Fruit fly (Drosophila melanogaster): Measurements from ENCODE around the gene CG17075.

Gene CG17075

DNA sequence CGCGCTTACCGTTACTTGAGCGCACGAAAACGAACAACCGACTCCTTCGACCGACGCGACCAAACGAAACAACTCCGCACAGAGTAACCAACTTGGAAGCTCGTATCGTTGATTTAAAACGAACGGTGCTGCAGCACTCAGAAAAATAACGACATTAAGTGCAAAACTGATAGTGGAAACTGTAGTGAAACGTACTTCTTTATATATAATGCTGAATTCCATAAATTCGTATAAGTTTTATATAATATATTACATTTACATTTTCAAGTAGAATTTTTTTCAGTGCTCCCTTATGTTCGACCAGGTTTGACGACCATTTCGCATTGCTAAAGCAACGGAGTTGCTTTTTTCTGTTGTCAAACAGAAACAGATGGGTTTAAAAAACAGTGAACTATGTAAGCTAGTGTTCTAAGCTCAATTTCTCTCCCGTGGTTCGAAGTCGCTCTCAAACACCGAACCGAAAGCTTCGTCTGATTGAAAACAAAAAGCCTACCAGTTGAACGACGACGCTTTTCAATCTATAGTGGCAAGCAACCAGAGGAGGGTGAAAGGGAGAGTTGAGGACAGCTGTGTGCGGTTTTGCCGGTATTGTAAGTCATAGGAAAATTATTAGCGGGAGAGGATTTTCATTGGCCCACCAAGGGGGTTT, at the start of gene CG17075 (continued):
- TF ChIP-seq fu2 (GFP tag; optimal IDR thresholded peaks at IDR 0.05) = peak; percentile 51
- peak; percentile 75 for TF ChIP-seq pnt (GFP tag; optimal IDR thresholded peaks at IDR 0.05)
- peak; percentile 65 for TF ChIP-seq CG16863 (GFP tag; optimal IDR thresholded peaks at IDR 0.05)
- TF ChIP-seq CG11723 (GFP tag; optimal IDR thresholded peaks at IDR 0.05) = peak; percentile 83
- TF ChIP-seq dan (GFP tag; IDR thresholded peaks at IDR 0.05) = no peak; the same call in 1 of the 2 replicates
- peak; percentile 32 for TF ChIP-seq CG12236 (GFP tag; optimal IDR thresholded peaks at IDR 0.05)
- TF ChIP-seq zen2 (GFP tag; IDR thresholded peaks at IDR 0.05; ENCODE audit: partially characterized antibody) = no peak
- peak; percentile 91 for TF ChIP-seq MBD-R2 (GFP tag; IDR thresholded peaks at IDR 0.05)
- TF ChIP-seq CG7987 (GFP tag; optimal IDR thresholded peaks at IDR 0.05) = peak; percentile 76
- no peak for TF ChIP-seq yki (optimal IDR thresholded peaks at IDR 0.05)
- peak; percentile 38 for TF ChIP-seq eyg (GFP tag; optimal IDR thresholded peaks at IDR 0.05)
- TF ChIP-seq unc-4 (GFP tag; IDR thresholded peaks at IDR 0.05; ENCODE audit: partially characterized antibody) = no peak
- TF ChIP-seq toy (GFP tag; IDR thresholded peaks at IDR 0.05) = peak; percentile 85
- peak in 1 of 2 experiments; percentile 93 for TF ChIP-seq Eip74EF (GFP tag; optimal IDR thresholded peaks at IDR 0.05)
- TF ChIP-seq peb (GFP tag; IDR thresholded peaks at IDR 0.05) = peak; percentile 80
- peak; percentile 72 for TF ChIP-seq CG1647 (GFP tag; optimal IDR thresholded peaks at IDR 0.05)
- TF ChIP-seq pb (GFP tag; optimal IDR thresholded peaks at IDR 0.05) = peak; percentile 42
- peak; percentile 91 for TF ChIP-seq CG1602 (GFP tag; optimal IDR thresholded peaks at IDR 0.05)
- TF ChIP-seq Oli (tag; optimal IDR thresholded peaks at IDR 0.05) = peak; percentile 94
- TF ChIP-seq CG1792 (GFP tag; optimal IDR thresholded peaks at IDR 0.05) = peak; percentile 66
- no peak for TF ChIP-seq gfzf (GFP tag; optimal IDR thresholded peaks at IDR 0.05)
- TF ChIP-seq GATAe (GFP tag; conservative IDR thresholded peaks at IDR 0.05) = no peak; the same call in 1 of the 2 replicates
- peak; percentile 84 for TF ChIP-seq ems (GFP tag; optimal IDR thresholded peaks at IDR 0.05)
- TF ChIP-seq exex (tag; optimal IDR thresholded peaks at IDR 0.05) = peak; percentile 79
- TF ChIP-seq CG3407 (GFP tag; optimal IDR thresholded peaks at IDR 0.05) = peak; percentile 86
- TF ChIP-seq wek (GFP tag; optimal IDR thresholded peaks at IDR 0.05) = peak; percentile 42
- peak; percentile 97 for TF ChIP-seq Ada2b (GFP tag; IDR thresholded peaks at IDR 0.05)
- peak; percentile 94 for TF ChIP-seq CG18619 (GFP tag; optimal IDR thresholded peaks at IDR 0.05)
- TF ChIP-seq grau (tag; optimal IDR thresholded peaks at IDR 0.05) = peak; percentile 95
- peak; percentile 97 for TF ChIP-seq sob (GFP tag; IDR thresholded peaks at IDR 0.05)
- TF ChIP-seq Antp (GFP tag; optimal IDR thresholded peaks at IDR 0.05) = peak; percentile 77
- TF ChIP-seq CG1603 (tag; optimal IDR thresholded peaks at IDR 0.05) = peak; percentile 83
- peak; percentile 90 for TF ChIP-seq CG12155 (GFP tag; optimal IDR thresholded peaks at IDR 0.05)
- TF ChIP-seq zfh2 (GFP tag; optimal IDR thresholded peaks at IDR 0.05) = peak; percentile 79
- TF ChIP-seq kni (GFP tag; optimal IDR thresholded peaks at IDR 0.05) = peak; percentile 38
- peak; percentile 79 for TF ChIP-seq croc (GFP tag; conservative IDR thresholded peaks at IDR 0.05)
- TF ChIP-seq grn (GFP tag; optimal IDR thresholded peaks at IDR 0.05) = no peak
- peak; percentile 67 to 82 for TF ChIP-seq chif (GFP tag; optimal IDR thresholded peaks at IDR 0.05)
- no peak for TF ChIP-seq Dll (GFP tag; IDR thresholded peaks at IDR 0.05; ENCODE audit: partially characterized antibody)
- TF ChIP-seq CG17912 (GFP tag; optimal IDR thresholded peaks at IDR 0.05) = peak; percentile 32
- peak; percentile 85 for TF ChIP-seq CG18011 (GFP tag; optimal IDR thresholded peaks at IDR 0.05)
- TF ChIP-seq Nf-YC (tag; optimal IDR thresholded peaks at IDR 0.05) = peak; percentile 76
- TF ChIP-seq Doc2 (GFP tag; IDR thresholded peaks at IDR 0.05) = peak; percentile 82
- TF ChIP-seq Hmx (GFP tag; optimal IDR thresholded peaks at IDR 0.05) = peak; percentile 72
- TF ChIP-seq fru (optimal IDR thresholded peaks at IDR 0.05) = no peak
- peak; percentile 96 for TF ChIP-seq ap (GFP tag; IDR thresholded peaks at IDR 0.05)
- no peak for TF ChIP-seq prd (optimal IDR thresholded peaks at IDR 0.05)
- TF ChIP-seq prd (GFP tag; IDR thresholded peaks at IDR 0.05) = peak; percentile 95
- peak; percentile 96 for TF ChIP-seq CG12391 (tag; optimal IDR thresholded peaks at IDR 0.05)
- no peak; the same call in 1 of the 2 replicates for TF ChIP-seq Dip2 (GFP tag; IDR thresholded peaks at IDR 0.05)
- TF ChIP-seq CG3847 (GFP tag; IDR thresholded peaks at IDR 0.05) = peak; percentile 96
